Worm (Caenorhabditis elegans) whole organism, L4 larva: ENCODE results near the gene fbxb-1.

Source experiments
- F37D6.2 ChIP-seq: sonication (generic microtip); optimal IDR thresholded peaks from 2 replicates; lab custom pipeline; 2016; ENCODE audit warnings: mild to moderate bottlenecking, missing genetic modification characterization, missing compliant biosample characterization
- F44E2.7 ChIP-seq: fragments of 200-800 bp; sonication (Bioruptor generic); IDR thresholded peaks from 2 replicates; pipeline ENCODE4 v2.1.2; 2022; ENCODE audit warnings: missing genetic modification characterization, missing compliant biosample characterization
- F49E8.2 ChIP-seq: sonication (generic microtip); optimal IDR thresholded peaks from 2 replicates; lab custom pipeline; 2016; ENCODE audit warnings: missing compliant biosample characterization, mild to moderate bottlenecking, missing genetic modification characterization, borderline replicate concordance
- T20F7.1 ChIP-seq: fragments of 200-800 bp; sonication (Bioruptor generic); optimal IDR thresholded peaks from 2 replicates; lab custom pipeline; 2018; ENCODE audit warnings: mild to moderate bottlenecking, missing genetic modification characterization, missing compliant biosample characterization
- Y75B8A.6 ChIP-seq: fragments of 200-800 bp; sonication (Bioruptor generic); IDR thresholded peaks from 2 replicates; pipeline ENCODE4 v1.3.6; 2022; ENCODE audit warnings: missing genetic modification reagents, missing genetic modification characterization, missing compliant biosample characterization
- ZK546.5 ChIP-seq, 2 experiments: sonication (generic microtip); optimal IDR thresholded peaks; 2 replicates each; lab custom pipeline; 2017; ENCODE audit warnings: missing biosample characterization in 2 of 2, missing genetic modification characterization in 2 of 2
- aha-1 ChIP-seq: fragments of 150-350 bp; peaks from one replicate; lab custom pipeline; 2014; ENCODE audit warnings: missing biosample characterization, missing genetic modification characterization
- aly-2 ChIP-seq: sonication (generic microtip); optimal IDR thresholded peaks from 2 replicates; lab custom pipeline; 2018; ENCODE audit warnings: missing biosample characterization, missing genetic modification characterization
- arid-1 ChIP-seq: fragments of 200-800 bp; sonication (Bioruptor generic); conservative IDR thresholded peaks from 2 replicates; pipeline ENCODE4 v1.3.6; 2022; ENCODE audit warnings: missing genetic modification reagents, missing genetic modification characterization, missing compliant biosample characterization
- ceh-62 ChIP-seq: sonication (generic microtip); optimal IDR thresholded peaks from 2 replicates; lab custom pipeline; 2017; ENCODE audit warnings: missing biosample characterization, missing genetic modification characterization
- ceh-82 ChIP-seq: sonication (generic microtip); optimal IDR thresholded peaks from 2 replicates; lab custom pipeline; 2017; ENCODE audit warnings: missing biosample characterization, missing genetic modification characterization
- daf-16 ChIP-seq, 3 experiments: sonication (generic microtip); optimal IDR thresholded peaks; 2 replicates each; lab custom pipeline; 2016 to 2017; ENCODE audit warnings: missing genetic modification characterization in 3 of 3, missing genetic modification reagents in 3 of 3, mild to moderate bottlenecking in 2 of 3, missing compliant biosample characterization in 2 of 3, missing biosample characterization in 1 of 3, moderate library complexity in 1 of 3
- dmd-6 ChIP-seq: fragments of 200-800 bp; sonication (Bioruptor generic); IDR thresholded peaks from 2 replicates; pipeline ENCODE4 v1.3.6; 2022; ENCODE audit warnings: missing genetic modification reagents, missing genetic modification characterization, missing compliant biosample characterization
- dve-1 ChIP-seq: sonication (generic microtip); optimal IDR thresholded peaks from 2 replicates; lab custom pipeline; 2017; ENCODE audit warnings: antibody characterized with exemption, mild to moderate bottlenecking, missing genetic modification characterization, missing compliant biosample characterization; ENCODE audit not compliant: insufficient read depth
- egl-43 ChIP-seq: fragments of 200-800 bp; sonication (Bioruptor generic); IDR thresholded peaks from 2 replicates; pipeline ENCODE4 v1.3.6; 2022; ENCODE audit warnings: missing genetic modification reagents, missing genetic modification characterization, missing compliant biosample characterization
- hlh-11 ChIP-seq: fragments of 200-800 bp; sonication (Bioruptor generic); optimal IDR thresholded peaks from 2 replicates; lab custom pipeline; 2018; ENCODE audit warnings: mild to moderate bottlenecking, missing genetic modification characterization, missing compliant biosample characterization
- hlh-30 ChIP-seq: sonication (generic microtip); optimal IDR thresholded peaks from 2 replicates; lab custom pipeline; 2017; ENCODE audit warnings: antibody characterized with exemption, mild to moderate bottlenecking, missing genetic modification characterization, missing compliant biosample characterization; ENCODE audit not compliant: insufficient read depth
- jun-1 ChIP-seq: fragments of 150-350 bp; optimal IDR thresholded peaks from 2 replicates; lab custom pipeline; 2014; ENCODE audit warnings: missing biosample characterization, missing genetic modification reagents, missing genetic modification characterization
- lin-39 ChIP-seq: fragments of 150-350 bp; optimal IDR thresholded peaks from 2 replicates; lab custom pipeline; 2014; ENCODE audit warnings: missing biosample characterization, missing genetic modification reagents, missing genetic modification characterization
- lsy-2 ChIP-seq, 2 experiments: fragments of 150-350 bp in 1 of 2; sonication (generic microtip) in 1 of 2; optimal IDR thresholded peaks; 2 replicates each; lab custom pipeline; 2014 to 2017; ENCODE audit warnings: missing biosample characterization in 2 of 2, missing genetic modification characterization in 2 of 2
- madf-5 ChIP-seq, 2 experiments: fragments of 200-800 bp; sonication (Bioruptor generic); IDR thresholded peaks; 2 replicates each; pipeline ENCODE4 v1.3.6; 2022; ENCODE audit warnings: missing compliant biosample characterization in 2 of 2, missing genetic modification characterization in 2 of 2
- madf-9 ChIP-seq: fragments of 200-800 bp; sonication (Bioruptor generic); conservative IDR thresholded peaks from 2 replicates; pipeline ENCODE4 v1.3.6; 2022; ENCODE audit warnings: missing genetic modification reagents, missing genetic modification characterization, missing compliant biosample characterization
- mdl-1 ChIP-seq, 2 experiments: fragments of 150-350 bp in 1 of 2; sonication (generic microtip) in 1 of 2; optimal IDR thresholded peaks; 2 replicates each; lab custom pipeline; 2014 to 2017; ENCODE audit warnings: missing biosample characterization in 2 of 2, missing genetic modification characterization in 2 of 2
- mep-1 ChIP-seq: fragments of 150-350 bp; sonication (generic microtip); optimal IDR thresholded peaks from 3 replicates; lab custom pipeline; 2014; ENCODE audit warnings: missing biosample characterization, missing genetic modification characterization
- mxl-2 ChIP-seq: fragments of 200-800 bp; sonication (Bioruptor generic); conservative IDR thresholded peaks from 2 replicates; pipeline ENCODE4 v1.3.6; 2022; ENCODE audit warnings: missing genetic modification reagents, missing genetic modification characterization, missing compliant biosample characterization
- nhr-102 ChIP-seq: sonication (generic microtip); optimal IDR thresholded peaks from 2 replicates; lab custom pipeline; 2016; ENCODE audit warnings: mild to moderate bottlenecking, missing genetic modification characterization, moderate library complexity, missing compliant biosample characterization
- nhr-28 ChIP-seq: fragments of 150-350 bp; optimal IDR thresholded peaks from 2 replicates; lab custom pipeline; 2014; ENCODE audit warnings: missing biosample characterization, missing genetic modification characterization
- nhr-77 ChIP-seq: fragments of 150-350 bp; optimal IDR thresholded peaks from 2 replicates; lab custom pipeline; 2014; ENCODE audit warnings: missing biosample characterization, missing genetic modification characterization
- php-3 ChIP-seq: fragments of 200-800 bp; sonication (Bioruptor generic); IDR thresholded peaks from 2 replicates; pipeline ENCODE4 v1.3.6; 2022; ENCODE audit warnings: missing genetic modification reagents, missing genetic modification characterization, missing compliant biosample characterization
- pqm-1 ChIP-seq: sonication (generic microtip); optimal IDR thresholded peaks from 2 replicates; lab custom pipeline; 2017; ENCODE audit warnings: missing biosample characterization, missing genetic modification characterization
- set-16 ChIP-seq: fragments of 200-800 bp; sonication (Bioruptor generic); IDR thresholded peaks from 2 replicates; pipeline ENCODE4 v1.3.6; 2022; ENCODE audit warnings: missing genetic modification reagents, missing genetic modification characterization, missing compliant biosample characterization
- tra-1 ChIP-seq: fragments of 200-800 bp; sonication (Bioruptor generic); IDR thresholded peaks from 2 replicates; pipeline ENCODE4 v1.3.6; 2022; ENCODE audit warnings: missing genetic modification reagents, missing genetic modification characterization, missing compliant biosample characterization
- unc-62 ChIP-seq, 3 experiments: fragments of 150-350 bp in 1 of 3; sonication (generic microtip); optimal IDR thresholded peaks in 2 of 3; peaks in 1 of 3; 1 replicate in 1 of 3; 2 replicates in 2 of 3; lab custom pipeline; 2014 to 2017; ENCODE audit warnings: missing biosample characterization in 3 of 3, missing genetic modification characterization in 3 of 3, missing genetic modification reagents in 3 of 3, missing genotype in 1 of 3
- vab-7 ChIP-seq: fragments of 200-800 bp; sonication (Bioruptor generic); IDR thresholded peaks from 2 replicates; pipeline ENCODE4 v1.3.6; 2022; ENCODE audit warnings: missing genetic modification reagents, missing genetic modification characterization, missing compliant biosample characterization
- zfp-3 ChIP-seq: fragments of 200-800 bp; sonication (Bioruptor generic); conservative IDR thresholded peaks from 2 replicates; pipeline ENCODE4 v1.3.6; 2022; ENCODE audit warnings: missing genetic modification reagents, missing genetic modification characterization, missing compliant biosample characterization
- zip-11 ChIP-seq: fragments of 200-800 bp; sonication (Bioruptor generic); IDR thresholded peaks from 2 replicates; pipeline ENCODE4 v1.3.6; 2022; ENCODE audit warnings: missing genetic modification characterization, missing compliant biosample characterization
- ztf-11 ChIP-seq: fragments of 150-350 bp; optimal IDR thresholded peaks from 2 replicates; lab custom pipeline; 2014; ENCODE audit warnings: missing biosample characterization, missing genetic modification characterization

Gene fbxb-1

DNA sequence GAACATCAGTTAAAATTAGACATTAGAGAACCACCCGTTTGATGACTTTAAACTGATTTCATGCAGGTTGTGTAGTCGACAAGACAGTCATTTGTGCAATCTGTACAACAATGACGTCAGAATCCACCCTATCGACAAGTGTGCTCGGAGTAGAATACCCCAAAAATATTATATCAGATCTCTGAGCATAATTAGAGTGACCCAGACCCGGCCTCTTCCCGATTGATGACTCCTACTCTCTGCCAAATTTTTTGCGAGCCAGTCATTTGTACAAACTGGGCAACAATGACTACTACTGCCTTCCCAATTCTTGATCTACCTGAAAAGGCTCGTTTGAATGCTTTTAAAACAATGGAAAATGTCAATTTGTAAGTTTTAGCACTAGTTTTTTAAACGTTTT lies at the start of gene fbxb-1, which contains the start of gene fbxb-115:
fbxb-1 (plus strand) TSS at position 226 of the 400 bp plus-strand sequence.
fbxb-115 (minus strand) TSS at position 101 of the 400 bp plus-strand sequence.
- TF ChIP-seq T20F7.1 (GFP tag; lab: Kevin White, UChicago) (no peak), F49E8.2 (tag; lab: Kevin White, UChicago) (no peak), F37D6.2 (tag; lab: Kevin White, UChicago) (no peak), hlh-30 (tag; lab: Kevin White, UChicago) (no peak), mxl-2 (no peak), F44E2.7 (GFP tag; lab: Robert Waterston, UW) (no peak), jun-1 (tag; lab: Kevin White, UChicago) (no peak), arid-1 (GFP tag; lab: Robert Waterston, UW) (no peak), aha-1 (tag; lab: Kevin White, UChicago) (no peak), Y75B8A.6 (no peak), ceh-82 (no peak), mdl-1 (tag; optimal IDR thresholded peaks at IDR 0.05; lab: Kevin White, UChicago) (no peak), zip-11 (no peak), ztf-11 (tag; lab: Kevin White, UChicago) (no peak)

DNA sequence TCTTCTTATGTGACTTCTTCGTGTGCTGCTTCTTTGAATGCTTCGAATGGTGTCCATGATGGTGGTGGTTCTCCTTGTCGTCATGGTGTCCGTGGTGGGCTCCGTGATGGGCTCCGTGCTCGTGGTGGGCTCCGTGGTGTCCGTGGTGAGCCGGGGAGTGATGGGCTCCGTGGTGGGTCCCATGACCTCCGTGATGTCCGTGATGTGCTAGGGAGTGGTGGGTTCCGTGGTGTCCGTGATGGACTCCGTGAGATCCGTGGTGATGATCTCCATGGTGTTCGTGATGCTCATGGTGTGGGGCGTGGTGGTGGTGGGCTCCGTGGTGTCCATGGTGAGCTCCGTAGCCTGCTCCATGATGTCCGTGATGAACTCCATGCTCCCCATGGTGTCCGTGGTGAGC lies 39.0 kb upstream of the fbxb-1 start:
- TF ChIP-seq lsy-2 (tag; optimal IDR thresholded peaks at IDR 0.05; lab: Kevin White, UChicago) (no peak), madf-9 (GFP tag; lab: Robert Waterston, UW) (no peak), set-16 (GFP tag; lab: Robert Waterston, UW) (peak; percentile 79)

DNA sequence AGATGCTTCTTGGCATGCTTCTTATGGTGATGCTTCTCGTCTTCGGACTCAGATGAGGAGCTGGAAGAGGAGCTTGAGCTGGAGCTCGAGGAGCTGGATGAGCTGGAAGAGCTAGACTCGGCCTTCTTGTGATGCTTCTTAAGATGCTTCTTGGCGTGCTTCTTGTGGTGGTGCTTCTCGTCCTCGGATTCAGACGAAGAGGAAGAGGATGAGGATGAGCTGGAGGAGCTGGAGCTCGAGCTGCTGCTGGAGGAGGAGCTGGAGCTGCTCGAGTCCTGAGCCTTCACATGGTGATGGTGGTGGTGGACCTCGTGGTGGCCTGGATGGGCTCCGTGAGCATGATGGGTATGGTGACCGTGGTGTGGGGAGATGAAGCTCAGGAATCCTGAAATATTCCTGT lies 37.4 kb upstream of the fbxb-1 start:
- TF ChIP-seq madf-9 (GFP tag; lab: Robert Waterston, UW) = no peak
- TF ChIP-seq vab-7 (GFP tag; lab: Robert Waterston, UW) = no peak
- TF ChIP-seq tra-1 (GFP tag; lab: Robert Waterston, UW) = no peak
- peak; percentile 89 for TF ChIP-seq set-16 (GFP tag; lab: Robert Waterston, UW)
- no peak for TF ChIP-seq nhr-102 (tag; lab: Kevin White, UChicago)
- TF ChIP-seq dmd-6 (GFP tag; lab: Robert Waterston, UW) = no peak
- no peak for TF ChIP-seq ceh-62 (tag; lab: Kevin White, UChicago)
- no peak for TF ChIP-seq arid-1 (GFP tag; lab: Robert Waterston, UW)
- 0 out of 2 replicates have a peak, but pooled peaks have one; percentile 11 for TF ChIP-seq php-3 (GFP tag; lab: Robert Waterston, UW)

DNA sequence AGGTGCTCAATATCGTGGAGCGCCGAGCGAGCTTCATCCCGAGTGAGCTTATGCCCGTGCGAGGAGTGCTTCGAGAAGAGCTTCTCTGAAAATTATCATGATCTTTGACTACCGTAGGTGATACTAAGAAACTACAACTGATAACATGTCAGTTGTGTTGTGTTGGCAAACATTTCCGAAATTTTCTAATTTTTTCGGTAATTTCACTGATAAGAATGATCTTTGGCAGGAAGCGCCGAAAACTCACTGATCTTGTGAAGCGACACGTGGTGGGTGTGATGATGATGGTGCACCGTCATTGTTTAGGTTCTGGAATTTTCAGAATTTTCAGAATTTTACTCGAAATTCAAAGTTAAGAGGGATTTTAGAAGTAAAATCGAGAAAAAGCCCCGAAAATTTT lies 36.9 kb upstream of the fbxb-1 start, which contains the start of gene Y39B6A.1:
Y39B6A.1 (minus strand) TSS at position 309 of the 400 bp plus-strand sequence.
- peak; percentile 15 for TF ChIP-seq mep-1
- TF ChIP-seq madf-5 (GFP tag; IDR thresholded peaks at IDR 0.05; lab: Robert Waterston, UW) = no peak
- peak; percentile 70 for TF ChIP-seq dve-1 (tag; lab: Kevin White, UChicago)
- no peak for TF ChIP-seq lin-39 (tag; lab: Kevin White, UChicago)
- TF ChIP-seq hlh-11 (tag; lab: Kevin White, UChicago) = peak; percentile 59
- no peak for TF ChIP-seq aly-2 (tag; lab: Kevin White, UChicago)
- peak; percentile 5 for TF ChIP-seq pqm-1
- TF ChIP-seq nhr-28 (tag; lab: Kevin White, UChicago) = peak; percentile 62
- TF ChIP-seq dmd-6 (GFP tag; lab: Robert Waterston, UW) = peak; percentile 45
- no peak for TF ChIP-seq daf-16 (GFP tag; optimal IDR thresholded peaks at IDR 0.05; lab: Kevin White, UChicago)
- TF ChIP-seq daf-16 (tag; optimal IDR thresholded peaks at IDR 0.05; lab: Kevin White, UChicago) = peak; percentile 47
- TF ChIP-seq php-3 (GFP tag; lab: Robert Waterston, UW) = no peak
- no peak for TF ChIP-seq ZK546.5 (tag; optimal IDR thresholded peaks at IDR 0.05; lab: Kevin White, UChicago)
- no peak for TF ChIP-seq zfp-3 (GFP tag; lab: Robert Waterston, UW)
- peak in 1 of 2 experiments; percentile 34 for TF ChIP-seq mdl-1 (tag; optimal IDR thresholded peaks at IDR 0.05; lab: Kevin White, UChicago)
- TF ChIP-seq unc-62 (GFP tag; optimal IDR thresholded peaks at IDR 0.05 in 1 of 2; lab: Kevin White, UChicago) = no peak
- TF ChIP-seq unc-62 (tag; optimal IDR thresholded peaks at IDR 0.05; lab: Kevin White, UChicago) = no peak
- no peak for TF ChIP-seq egl-43 (GFP tag; lab: Robert Waterston, UW)
- TF ChIP-seq hlh-30 (tag; lab: Kevin White, UChicago) = peak; percentile 14
- peak; percentile 28 for TF ChIP-seq nhr-77 (tag; lab: Kevin White, UChicago)
